Fruit fly (Drosophila melanogaster) whole organism, adult: Measurements from ENCODE around the gene CG12219.
A peak's percentile ranks its signal among the peaks of the same experiment; 100 is the strongest.

Experiments used
- CG11617 ChIP-seq: fragments of 200-800 bp; sonication (Bioruptor generic); optimal IDR thresholded peaks from 2 replicates; lab custom pipeline; 2017; ENCODE audit warnings: mild to moderate bottlenecking, missing biosample characterization, missing genetic modification reagents, missing genetic modification characterization
- CG12768 ChIP-seq: fragments of 200-800 bp; sonication (Bioruptor generic); optimal IDR thresholded peaks from 2 replicates; lab custom pipeline; 2017; ENCODE audit warnings: missing biosample characterization, missing genetic modification characterization, mild to moderate bottlenecking, moderate library complexity, missing genetic modification reagents
- CG14711 ChIP-seq: fragments of 200-800 bp; sonication (Bioruptor generic); optimal IDR thresholded peaks from 2 replicates; lab custom pipeline; 2018; ENCODE audit warnings: missing biosample characterization, mild to moderate bottlenecking, missing genetic modification characterization, moderate library complexity
- CG1620 ChIP-seq: fragments of 200-800 bp; sonication (Bioruptor generic); optimal IDR thresholded peaks from 2 replicates; lab custom pipeline; 2016; ENCODE audit warnings: missing biosample characterization, missing genetic modification characterization
- CG33017 ChIP-seq: fragments of 200-800 bp; sonication (Bioruptor generic); optimal IDR thresholded peaks from 2 replicates; lab custom pipeline; 2018; ENCODE audit warnings: missing biosample characterization, mild to moderate bottlenecking, missing genetic modification characterization, moderate library complexity
- CG5204 ChIP-seq: fragments of 200-800 bp; sonication (Bioruptor generic); optimal IDR thresholded peaks from 2 replicates; lab custom pipeline; 2016; ENCODE audit warnings: missing biosample characterization, missing genetic modification characterization
- CG7045 ChIP-seq: fragments of 200-800 bp; sonication (Bioruptor generic); optimal IDR thresholded peaks from 2 replicates; lab custom pipeline; 2017; ENCODE audit warnings: missing biosample characterization, mild to moderate bottlenecking, missing genetic modification characterization
- CG7101 ChIP-seq: fragments of 200-800 bp; sonication (Bioruptor generic); optimal IDR thresholded peaks from 2 replicates; lab custom pipeline; 2018; ENCODE audit warnings: missing biosample characterization, mild to moderate bottlenecking, missing genetic modification characterization, moderate library complexity
- Clk ChIP-seq: fragments of 200-800 bp; sonication (Bioruptor generic); optimal IDR thresholded peaks from 2 replicates; lab custom pipeline; 2017; ENCODE audit warnings: missing biosample characterization, missing genetic modification characterization
- Crg-1 ChIP-seq: fragments of 200-800 bp; sonication (Bioruptor generic); optimal IDR thresholded peaks from 2 replicates; lab custom pipeline; 2016; ENCODE audit warnings: missing biosample characterization, missing genetic modification characterization
- Hr96 ChIP-seq: fragments of 200-800 bp; sonication (Bioruptor generic); optimal IDR thresholded peaks from 2 replicates; lab custom pipeline; 2016; ENCODE audit warnings: missing biosample characterization, missing genetic modification characterization
- Mnt ChIP-seq: fragments of 200-800 bp; sonication (Bioruptor generic); optimal IDR thresholded peaks from 2 replicates; lab custom pipeline; 2016; ENCODE audit warnings: missing biosample characterization, mild to moderate bottlenecking, missing genetic modification characterization
- bab1 ChIP-seq: fragments of 200-800 bp; sonication (Bioruptor generic); optimal IDR thresholded peaks from 3 replicates; lab custom pipeline; 2019; ENCODE audit warnings: missing biosample characterization, mild to moderate bottlenecking, missing genetic modification characterization, moderate library complexity
- cic ChIP-seq: fragments of 200-800 bp; sonication (Bioruptor generic); optimal IDR thresholded peaks from 2 replicates; lab custom pipeline; 2017; ENCODE audit warnings: missing biosample characterization, mild to moderate bottlenecking, missing genetic modification characterization, moderate library complexity
- cnc ChIP-seq, 2 experiments: fragments of >200 bp; optimal IDR thresholded peaks; 2 replicates each; lab custom pipeline; 2017
- kay ChIP-seq: fragments of 200-800 bp; sonication (Bioruptor generic); peaks from one replicate; lab custom pipeline; 2016; ENCODE audit warnings: missing biosample characterization, missing genetic modification characterization, borderline replicate concordance
- ovo ChIP-seq: fragments of 200-800 bp; sonication (Bioruptor generic); optimal IDR thresholded peaks from 2 replicates; lab custom pipeline; 2016; ENCODE audit warnings: missing biosample characterization, missing genetic modification characterization
- pad ChIP-seq: fragments of 200-800 bp; sonication (Bioruptor generic); optimal IDR thresholded peaks from 3 replicates; lab custom pipeline; 2017; ENCODE audit warnings: missing biosample characterization, missing genetic modification characterization, mild to moderate bottlenecking, moderate library complexity, missing genetic modification reagents
- tj ChIP-seq: fragments of 200-800 bp; sonication (Bioruptor generic); optimal IDR thresholded peaks from 3 replicates; lab custom pipeline; 2017; ENCODE audit warnings: missing biosample characterization, mild to moderate bottlenecking, missing genetic modification characterization, moderate library complexity
- toe ChIP-seq: fragments of 200-800 bp; sonication (Bioruptor generic); optimal IDR thresholded peaks from 2 replicates; lab custom pipeline; 2016; ENCODE audit warnings: missing biosample characterization, missing genetic modification characterization

CG12219 gene

DNA sequence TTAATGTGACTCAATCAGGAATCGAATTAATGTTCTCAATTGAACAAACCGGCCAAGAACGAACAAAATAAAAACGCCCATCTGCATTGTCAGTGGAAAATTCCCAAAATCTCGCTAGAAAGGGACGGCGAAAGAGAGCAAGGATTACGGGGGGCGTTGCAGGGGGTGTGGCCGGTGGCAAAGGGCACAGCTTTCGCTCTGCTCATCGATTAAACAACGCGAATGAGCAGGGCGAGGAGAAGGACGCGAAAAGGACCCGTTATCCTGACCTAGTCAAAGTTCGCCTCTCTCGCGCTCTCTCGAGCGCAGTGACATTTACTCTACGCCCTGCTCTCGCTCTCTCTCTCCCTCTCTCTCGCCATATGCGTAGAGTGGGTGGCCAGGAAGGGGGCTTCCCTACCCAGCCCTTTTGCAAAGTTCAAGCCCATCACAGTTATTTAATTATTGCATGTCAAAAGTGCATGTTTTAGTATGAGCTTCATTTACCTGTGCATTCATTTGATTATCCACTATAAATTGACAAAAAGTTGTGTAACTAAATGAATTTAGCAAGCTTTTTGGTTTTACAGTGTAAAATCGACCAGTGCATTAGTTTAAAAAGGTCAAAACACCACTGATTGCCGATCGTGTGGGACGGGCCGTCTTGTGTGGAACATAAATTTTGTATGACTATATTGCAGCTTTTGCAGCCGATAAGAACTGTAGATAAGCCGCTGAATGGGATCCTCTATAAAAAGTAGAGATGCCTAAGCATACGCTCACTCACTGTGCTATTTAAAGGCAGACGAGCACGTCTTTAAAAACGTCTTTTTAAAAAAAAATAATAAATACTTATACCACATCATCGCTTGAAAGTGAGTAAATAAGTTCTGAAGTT, 37.9 kb upstream of the CG12219 start:
- TF ChIP-seq ovo = no peak
- no peak for TF ChIP-seq toe
- no peak for TF ChIP-seq CG5204 (GFP tag; lab: Kevin White, UChicago)
- TF ChIP-seq CG33017 (tag; lab: Kevin White, UChicago) = no peak
- TF ChIP-seq CG7101 (tag; lab: Kevin White, UChicago) = peak; percentile 17
- peak; percentile 13 for TF ChIP-seq tj (GFP tag; lab: Kevin White, UChicago)
- no peak for TF ChIP-seq Crg-1 (GFP tag; lab: Kevin White, UChicago)

DNA sequence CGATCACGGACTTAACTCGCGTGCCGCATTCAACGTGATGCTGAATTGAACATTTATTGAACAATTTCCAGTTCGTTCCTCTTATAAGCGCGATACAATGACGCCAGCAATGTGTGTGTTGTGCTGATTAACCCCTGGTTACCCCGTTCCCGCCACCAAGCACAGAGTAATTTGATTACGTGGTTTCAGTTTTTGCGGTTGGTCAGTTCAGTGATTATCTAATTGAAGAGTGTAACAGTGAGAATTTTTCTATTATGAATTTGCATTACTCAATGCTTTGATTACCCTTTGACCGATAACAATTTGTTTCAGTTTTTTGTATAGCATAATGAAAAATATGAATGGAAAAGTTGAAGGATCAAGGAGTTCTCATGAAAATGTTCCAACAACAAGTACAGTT, 36.6 kb upstream of the CG12219 start, which contains the start of gene CG3842:
Gene CG3842 (plus strand): TSS at position 61 of the 400 bp plus-strand sequence.
- TF ChIP-seq CG1620 = no peak
- TF ChIP-seq Mnt (GFP tag; lab: Kevin White, UChicago) = no peak
- TF ChIP-seq CG12768 (GFP tag; lab: Kevin White, UChicago) = no peak
- no peak for TF ChIP-seq Crg-1 (GFP tag; lab: Kevin White, UChicago)
- no peak for TF ChIP-seq Hr96
- no peak for TF ChIP-seq CG14711 (tag; lab: Kevin White, UChicago)
- no peak for TF ChIP-seq cic (GFP tag; lab: Kevin White, UChicago)
- no peak for TF ChIP-seq cnc (optimal IDR thresholded peaks at IDR 0.05; lab: Kevin White, UChicago)
- no peak for TF ChIP-seq CG33017 (tag; lab: Kevin White, UChicago)
- no peak for TF ChIP-seq CG7045 (GFP tag; lab: Kevin White, UChicago)
- no peak for TF ChIP-seq pad (GFP tag; lab: Kevin White, UChicago)
- no peak for TF ChIP-seq CG5204 (GFP tag; lab: Kevin White, UChicago)
- TF ChIP-seq bab1 (GFP tag; lab: Kevin White, UChicago) = no peak
- TF ChIP-seq Clk (GFP tag; lab: Kevin White, UChicago) = no peak
- TF ChIP-seq toe = no peak
- TF ChIP-seq tj (GFP tag; lab: Kevin White, UChicago) = no peak
- no peak for TF ChIP-seq CG7101 (tag; lab: Kevin White, UChicago)

DNA sequence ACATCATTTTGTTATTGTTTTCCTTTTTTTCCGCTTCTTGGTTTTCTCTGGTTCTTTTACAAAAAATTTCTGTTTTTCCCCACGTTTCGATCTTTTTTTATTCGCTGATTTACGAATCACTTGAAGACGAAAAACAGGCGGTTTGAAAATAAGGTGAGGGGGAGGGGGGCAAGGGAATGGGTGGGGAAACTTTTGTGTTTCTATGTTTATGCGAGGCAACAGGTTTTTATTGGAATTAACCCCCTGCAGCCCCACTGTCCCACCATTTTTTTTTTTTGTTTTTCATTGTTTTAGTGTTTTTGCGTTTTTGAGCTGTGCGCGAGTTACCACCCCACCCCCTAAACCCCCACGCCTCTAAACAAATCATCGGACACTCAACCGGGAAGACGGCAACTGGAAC, 33.9 kb upstream of the CG12219 start:
- TF ChIP-seq CG14711 (tag; lab: Kevin White, UChicago) (no peak), Clk (GFP tag; lab: Kevin White, UChicago) (no peak), toe (no peak), Crg-1 (GFP tag; lab: Kevin White, UChicago) (no peak), CG7101 (tag; lab: Kevin White, UChicago) (no peak), CG5204 (GFP tag; lab: Kevin White, UChicago) (no peak), ovo (no peak), kay (GFP tag; lab: Kevin White, UChicago) (no peak), cic (GFP tag; lab: Kevin White, UChicago) (no peak), CG11617 (GFP tag; lab: Kevin White, UChicago) (no peak), cnc (optimal IDR thresholded peaks at IDR 0.05; lab: Kevin White, UChicago) (no peak), pad (GFP tag; lab: Kevin White, UChicago) (no peak), bab1 (GFP tag; lab: Kevin White, UChicago) (no peak), Hr96 (no peak), CG1620 (no peak), CG33017 (tag; lab: Kevin White, UChicago) (no peak), CG7045 (GFP tag; lab: Kevin White, UChicago) (no peak), CG12768 (GFP tag; lab: Kevin White, UChicago) (no peak), tj (GFP tag; lab: Kevin White, UChicago) (no peak), Mnt (GFP tag; lab: Kevin White, UChicago) (no peak)

DNA sequence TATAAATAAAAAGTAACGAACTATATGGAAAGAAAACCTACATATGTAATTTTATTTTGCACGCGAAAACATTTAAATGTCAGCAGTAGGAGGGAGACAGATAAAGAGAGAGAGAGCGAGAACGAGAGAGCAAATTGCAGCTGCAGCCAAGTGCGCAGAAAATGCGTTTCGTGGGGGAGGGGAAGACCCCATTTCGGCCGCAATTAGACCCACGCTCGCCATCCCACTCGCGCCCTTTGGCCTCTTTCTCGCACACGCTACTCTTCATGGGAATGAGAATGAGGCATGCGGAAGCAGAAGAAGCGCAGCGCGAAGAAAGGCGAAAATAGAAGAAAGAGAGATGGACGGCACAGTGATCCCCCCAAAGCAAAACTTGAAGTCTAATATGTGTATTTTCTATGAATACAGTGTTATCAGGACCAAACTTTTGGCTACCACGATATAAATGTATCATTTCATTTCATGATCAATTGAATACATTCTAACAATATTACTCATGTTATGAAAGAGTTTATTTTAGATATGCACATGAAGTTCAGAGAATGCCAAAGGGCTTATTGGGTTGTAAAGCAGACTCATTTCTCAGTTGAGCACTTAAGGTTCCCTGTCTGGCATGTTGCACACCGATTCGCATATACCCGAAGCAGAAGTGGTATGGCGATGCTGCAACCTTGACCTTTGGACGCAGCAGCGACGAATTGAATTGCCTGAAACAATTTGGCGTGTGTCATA, 32.1 kb upstream of the CG12219 start:
- TF ChIP-seq CG1620 (no peak), Mnt (GFP tag; lab: Kevin White, UChicago) (peak; percentile 37), bab1 (GFP tag; lab: Kevin White, UChicago) (peak; percentile 53), pad (GFP tag; lab: Kevin White, UChicago) (peak; percentile 14), CG7045 (GFP tag; lab: Kevin White, UChicago) (peak; percentile 23), CG11617 (GFP tag; lab: Kevin White, UChicago) (peak; percentile 57), CG7101 (tag; lab: Kevin White, UChicago) (no peak), CG14711 (tag; lab: Kevin White, UChicago) (no peak), Crg-1 (GFP tag; lab: Kevin White, UChicago) (peak; percentile 23), CG12768 (GFP tag; lab: Kevin White, UChicago) (peak; percentile 30), Clk (GFP tag; lab: Kevin White, UChicago) (no peak), cic (GFP tag; lab: Kevin White, UChicago) (no peak), toe (no peak), cnc (optimal IDR thresholded peaks at IDR 0.05; lab: Kevin White, UChicago) (no peak), kay (GFP tag; lab: Kevin White, UChicago) (peak; percentile 36), CG33017 (tag; lab: Kevin White, UChicago) (no peak), Hr96 (peak; percentile 53), tj (GFP tag; lab: Kevin White, UChicago) (peak; percentile 65), CG5204 (GFP tag; lab: Kevin White, UChicago) (peak; percentile 47), ovo (no peak)
